Worm (Caenorhabditis elegans) whole organism, young adult: Measurements from ENCODE around the gene nep-20.

Experiments used
- F10E7.11 ChIP-seq: sonication (generic microtip); optimal IDR thresholded peaks from 2 replicates; lab custom pipeline; 2017; ENCODE audit warnings: mild to moderate bottlenecking, missing genetic modification characterization, moderate library complexity, missing compliant biosample characterization
- Y79H2A.3 ChIP-seq: fragments of 200-800 bp; sonication (Bioruptor generic); conservative IDR thresholded peaks from 2 replicates; pipeline ENCODE4 v1.3.6; 2022; ENCODE audit warnings: missing genetic modification reagents, missing genetic modification characterization, missing compliant biosample characterization
- egl-18 ChIP-seq: fragments of 200-800 bp; sonication (Bioruptor generic); IDR thresholded peaks from 2 replicates; pipeline ENCODE4 v1.3.6; 2022; ENCODE audit warnings: missing genetic modification reagents, missing genetic modification characterization, missing compliant biosample characterization
- mel-28 ChIP-seq: sonication (generic microtip); optimal IDR thresholded peaks from 2 replicates; lab custom pipeline; 2016; ENCODE audit warnings: borderline replicate concordance, mild to moderate bottlenecking, missing genetic modification characterization, missing compliant biosample characterization
- ztf-6 ChIP-seq: fragments of 200-800 bp; sonication (Bioruptor generic); IDR thresholded peaks from 2 replicates; pipeline ENCODE4 v1.3.6; 2022; ENCODE audit warnings: missing genetic modification reagents, missing genetic modification characterization, missing compliant biosample characterization

DNA sequence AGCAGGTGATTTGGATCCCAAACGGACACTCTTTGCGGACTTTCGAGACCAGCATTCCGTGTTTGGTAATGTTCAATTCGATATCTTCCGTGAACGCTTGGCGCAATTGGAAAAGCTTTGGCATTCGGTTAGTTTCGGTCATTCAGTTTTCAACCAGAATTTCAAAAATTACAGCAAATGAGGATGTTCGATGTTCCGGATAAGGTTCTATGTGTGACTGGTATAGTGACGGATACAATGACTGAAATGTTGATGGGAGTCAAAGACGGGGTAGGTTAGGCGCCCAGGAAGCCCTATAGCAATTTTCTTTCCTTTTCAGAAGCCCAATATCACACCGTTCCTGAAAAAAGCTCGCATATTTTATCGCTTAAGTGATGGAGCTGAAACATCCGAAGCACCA lies 12.3 kb downstream of the nep-20 start:
- no peak for TF ChIP-seq mel-28 (tag; lab: Kevin White, UChicago)
- TF ChIP-seq egl-18 (GFP tag; lab: Robert Waterston, UW): no peak
- no peak for TF ChIP-seq ztf-6 (GFP tag; lab: Robert Waterston, UW)
- no peak for TF ChIP-seq Y79H2A.3 (GFP tag; lab: Robert Waterston, UW)
- no peak for TF ChIP-seq F10E7.11 (tag; lab: Kevin White, UChicago)
